Fruit fly (Drosophila melanogaster): ENCODE measurements around the gene CG43798.

The CG43798 gene

dm6 chr2L:4642672-4643071, 4.2 kb upstream of the CG43798 start, which contains the start of gene CG15635:
Gene CG15635, plus strand, starts transcription at chr2L:4642972.
- TF ChIP-seq Smox (GFP tag; optimal IDR thresholded peaks at IDR 0.05): no peak
- no peak for TF ChIP-seq fd85E (GFP tag; optimal IDR thresholded peaks at IDR 0.05)
- no peak for TF ChIP-seq CG3032 (tag; optimal IDR thresholded peaks at IDR 0.05)
- no peak for TF ChIP-seq CG32006 (GFP tag; optimal IDR thresholded peaks at IDR 0.05)

- TF ChIP-seq OdsH (GFP tag; optimal IDR thresholded peaks at IDR 0.05): peak; percentile 54
- TF ChIP-seq dsx (GFP tag; optimal IDR thresholded peaks at IDR 0.05; ENCODE audit: poor library complexity, severe bottlenecking): no peak
- TF ChIP-seq CG8319 (GFP tag; optimal IDR thresholded peaks at IDR 0.05): no peak
- no peak for TF ChIP-seq spab (GFP tag; optimal IDR thresholded peaks at IDR 0.05)
- peak; percentile 64 for TF ChIP-seq CG10631 (GFP tag; optimal IDR thresholded peaks at IDR 0.05)
- no peak for TF ChIP-seq CG16779 (tag; optimal IDR thresholded peaks at IDR 0.05)
- peak; percentile 25 for TF ChIP-seq vri (GFP tag; optimal IDR thresholded peaks at IDR 0.05)
- TF ChIP-seq Hr38 (GFP tag; optimal IDR thresholded peaks at IDR 0.05): no peak
- peak; percentile 24 for TF ChIP-seq Ets21C (GFP tag; optimal IDR thresholded peaks at IDR 0.05)
- TF ChIP-seq Blimp-1 (GFP tag; optimal IDR thresholded peaks at IDR 0.05): no peak
- peak; percentile 64 for TF ChIP-seq CG32006 (GFP tag; optimal IDR thresholded peaks at IDR 0.05)
- peak; percentile 61; the same call in 2 of the 3 replicates for TF ChIP-seq CG8119 (GFP tag; IDR thresholded peaks at IDR 0.05)
- peak; percentile 71 for TF ChIP-seq svp (GFP tag)
- TF ChIP-seq CG3032 (tag; optimal IDR thresholded peaks at IDR 0.05): no peak
- TF ChIP-seq Hr39 (GFP tag; optimal IDR thresholded peaks at IDR 0.05): peak; percentile 70
- peak; percentile 54 for TF ChIP-seq topi (GFP tag; optimal IDR thresholded peaks at IDR 0.05)
- no peak for TF ChIP-seq Ets96B (tag; optimal IDR thresholded peaks at IDR 0.05)
- peak; percentile 51 for TF ChIP-seq cyc (GFP tag; optimal IDR thresholded peaks at IDR 0.05)
- TF ChIP-seq fkh (GFP tag; optimal IDR thresholded peaks at IDR 0.05): no peak
- no peak for TF ChIP-seq CG34406 (GFP tag; optimal IDR thresholded peaks at IDR 0.05)
- peak; percentile 49 for TF ChIP-seq CG31627 (GFP tag; optimal IDR thresholded peaks at IDR 0.05)
- no peak for TF ChIP-seq ss (GFP tag; optimal IDR thresholded peaks at IDR 0.05)
- TF ChIP-seq Eip93F (GFP tag; optimal IDR thresholded peaks at IDR 0.05): no peak
- TF ChIP-seq CG11762 (GFP tag; optimal IDR thresholded peaks at IDR 0.05; ENCODE audit: insufficient read depth): peak; percentile 13
- peak; percentile 37 for TF ChIP-seq Sox102F (GFP tag; optimal IDR thresholded peaks at IDR 0.05)
- TF ChIP-seq net (GFP tag; optimal IDR thresholded peaks at IDR 0.05): peak; percentile 18
- TF ChIP-seq achi (GFP tag; optimal IDR thresholded peaks at IDR 0.05): peak; percentile 55
- peak in 1 of 2 experiments; percentile 64 for TF ChIP-seq salr (GFP tag; optimal IDR thresholded peaks at IDR 0.05)
- TF ChIP-seq Hr4 (GFP tag; optimal IDR thresholded peaks at IDR 0.05): no peak
- no peak for TF ChIP-seq CG8632 (GFP tag; optimal IDR thresholded peaks at IDR 0.05)
- TF ChIP-seq CG10669 (GFP tag; optimal IDR thresholded peaks at IDR 0.05): no peak
- TF ChIP-seq fd85E (GFP tag; optimal IDR thresholded peaks at IDR 0.05): no peak
- TF ChIP-seq Sox15 (GFP tag; optimal IDR thresholded peaks at IDR 0.05): no peak
- peak; percentile 50 for TF ChIP-seq CG6276 (GFP tag; optimal IDR thresholded peaks at IDR 0.05)
- TF ChIP-seq CG7368 (GFP tag; optimal IDR thresholded peaks at IDR 0.05): no peak
- peak; percentile 47 for TF ChIP-seq acj6 (GFP tag; optimal IDR thresholded peaks at IDR 0.05)
- TF ChIP-seq CG9139 (GFP tag; optimal IDR thresholded peaks at IDR 0.05): no peak
- TF ChIP-seq CG6163 (GFP tag; IDR thresholded peaks at IDR 0.05): peak; percentile 82
- TF ChIP-seq lz (GFP tag; optimal IDR thresholded peaks at IDR 0.05): peak; percentile 47
- TF ChIP-seq Eip75B (GFP tag; optimal IDR thresholded peaks at IDR 0.05): peak; percentile 11
- peak; percentile 55 for TF ChIP-seq CG15336 (GFP tag; IDR thresholded peaks at IDR 0.05)
- no peak for TF ChIP-seq CG11294 (GFP tag; IDR thresholded peaks at IDR 0.05)
- TF ChIP-seq CG6854 (GFP tag; optimal IDR thresholded peaks at IDR 0.05): no peak
- TF ChIP-seq dac (GFP tag; optimal IDR thresholded peaks at IDR 0.05): no peak
- no peak for TF ChIP-seq CG6808 (GFP tag; optimal IDR thresholded peaks at IDR 0.05)
- no peak for TF ChIP-seq CG1621 (tag; optimal IDR thresholded peaks at IDR 0.05)
- peak; percentile 48; the same call in 1 of the 3 replicates for TF ChIP-seq eg (GFP tag; IDR thresholded peaks at IDR 0.05)
- peak; percentile 72 for TF ChIP-seq Eip78C (GFP tag)
- peak; percentile 44 for TF ChIP-seq CG4318 (GFP tag; optimal IDR thresholded peaks at IDR 0.05)
Observed at dm6 chr2L:4648804-4649203, 2.0 kb downstream of the CG43798 start.
